Fruit fly (Drosophila melanogaster) whole organism: ENCODE measurements at regions not wholly inside any gene's neighbourhood (a gene's known extent, or its start where the extent isn't known, plus 50 kb on each side); places are given as distances from the start of the nearest gene placed in this dataset.

Experiments
- CG8478 ChIP-seq: fragments of >200 bp; optimal IDR thresholded peaks from 2 replicates; lab custom pipeline; 2018; ENCODE audit warnings: inconsistent platforms
- usp ChIP-seq: fragments of >200 bp; optimal IDR thresholded peaks from 2 replicates; lab custom pipeline; 2017; ENCODE audit warnings: missing biosample characterization, missing genetic modification characterization, mixed read lengths

- TF ChIP-seq usp (GFP tag; lab: Kevin White, UChicago) (no peak), CG8478 (lab: Kevin White, UChicago) (no peak)
These were observed 63.4 kb upstream of the CG12362 start for dm6 chr3L:10349198-10349597.
